Worm (Caenorhabditis elegans) whole organism, midembryonic: ENCODE data around the gene snb-2.

ENCODE experiments used
- T22C8.4 ChIP-seq: fragments of 200-800 bp; sonication (Bioruptor generic); IDR thresholded peaks from 2 replicates; pipeline ENCODE4 v1.3.6; 2022; ENCODE audit warnings: missing genetic modification characterization, missing compliant biosample characterization
- cog-1 ChIP-seq: sonication (generic microtip); optimal IDR thresholded peaks from 2 replicates; lab custom pipeline; 2016; ENCODE audit warnings: missing genetic modification characterization, missing compliant biosample characterization
- flt-1 ChIP-seq: fragments of 200-800 bp; sonication (Bioruptor generic); IDR thresholded peaks from 2 replicates; pipeline ENCODE4 v1.3.6; 2022; ENCODE audit warnings: missing genetic modification characterization, missing compliant biosample characterization
- klf-2 ChIP-seq: fragments of 200-800 bp; sonication (Bioruptor generic); conservative IDR thresholded peaks from 2 replicates; pipeline ENCODE4 v1.3.6; 2022; ENCODE audit warnings: missing genetic modification reagents, missing genetic modification characterization, missing compliant biosample characterization
- med-1 ChIP-seq: sonication (generic microtip); optimal IDR thresholded peaks from 2 replicates; lab custom pipeline; 2017; ENCODE audit warnings: missing genetic modification characterization, mild to moderate bottlenecking, missing compliant biosample characterization, antibody characterized with exemption, missing genetic modification reagents; ENCODE audit not compliant: insufficient read depth
- ref-1 ChIP-seq: fragments of 200-800 bp; sonication (Bioruptor generic); conservative IDR thresholded peaks from 2 replicates; pipeline ENCODE4 v1.3.6; 2022; ENCODE audit warnings: missing genetic modification reagents, missing genetic modification characterization, missing compliant biosample characterization
- tab-1 ChIP-seq: fragments of 200-800 bp; sonication (Bioruptor generic); IDR thresholded peaks from 2 replicates; pipeline ENCODE4 v1.3.6; 2022; ENCODE audit warnings: missing genetic modification characterization, missing compliant biosample characterization
- ztf-23 ChIP-seq: fragments of 200-800 bp; sonication (Bioruptor generic); IDR thresholded peaks from 2 replicates; pipeline ENCODE4 v1.3.6; 2022; ENCODE audit warnings: missing genetic modification reagents, missing genetic modification characterization, missing compliant biosample characterization
- ztf-29 ChIP-seq: fragments of 200-800 bp; sonication (Bioruptor generic); IDR thresholded peaks from 2 replicates; pipeline ENCODE4 v1.3.6; 2022; ENCODE audit warnings: missing genetic modification reagents, missing genetic modification characterization, missing compliant biosample characterization

Gene snb-2

DNA sequence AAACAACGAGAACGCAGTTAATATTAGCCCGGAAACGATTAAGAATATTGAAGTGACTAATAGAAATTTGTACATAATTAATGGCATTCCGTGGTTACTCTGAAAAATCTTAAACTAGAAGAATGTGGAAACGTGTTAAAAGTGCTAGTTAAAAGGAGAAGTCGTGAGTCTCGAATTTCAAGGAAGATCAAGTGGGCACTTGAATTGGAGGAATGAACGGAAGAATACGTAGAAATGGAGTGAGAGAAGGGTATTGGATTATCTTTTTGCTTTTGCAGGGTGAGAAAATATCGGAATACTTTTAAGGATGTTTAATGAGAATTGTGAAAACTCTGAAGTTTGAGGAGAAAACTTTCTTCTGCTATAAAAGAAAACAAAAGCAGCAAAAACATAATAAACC lies 35.5 kb downstream of the snb-2 start, which contains the start of gene hpo-30:
Gene hpo-30, minus strand, starts transcription at position 101 of the 400 bp plus-strand sequence.
- TF ChIP-seq tab-1 (GFP tag; lab: Robert Waterston, UW) (no peak), flt-1 (GFP tag; lab: Robert Waterston, UW) (no peak), ref-1 (GFP tag; lab: Robert Waterston, UW) (no peak), cog-1 (tag; lab: Kevin White, UChicago) (no peak), T22C8.4 (GFP tag; lab: Robert Waterston, UW) (no peak), med-1 (GFP tag; lab: Kevin White, UChicago) (no peak), klf-2 (GFP tag; lab: Robert Waterston, UW) (no peak), ztf-29 (GFP tag; lab: Robert Waterston, UW) (no peak)

DNA sequence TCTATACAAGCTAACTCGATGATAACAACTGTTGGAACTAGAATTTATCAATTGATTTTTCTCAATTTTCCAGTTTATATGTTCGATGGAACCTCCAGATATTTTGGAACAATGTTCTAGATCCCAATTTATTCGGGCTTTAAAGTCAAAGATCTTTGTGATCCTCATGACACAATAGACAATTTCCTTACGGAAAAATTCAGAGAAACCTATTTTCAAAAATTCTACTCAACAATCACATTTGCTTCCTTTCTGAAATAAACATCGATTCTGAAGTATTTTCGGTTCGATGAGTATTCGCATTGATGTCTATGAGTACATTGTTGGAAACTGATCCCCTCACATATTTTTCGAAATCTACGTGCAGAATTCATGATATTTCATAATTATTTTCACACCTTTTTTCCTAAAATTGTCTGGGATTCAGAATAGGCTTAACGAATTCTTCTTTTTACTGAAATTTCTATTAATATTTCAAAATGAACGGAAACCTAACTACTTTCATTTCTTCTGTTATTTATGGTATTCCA lies 38.6 kb downstream of the snb-2 start, which contains the start of gene srg-45:
Gene srg-45, plus strand, starts transcription at position 480 of the 530 bp plus-strand sequence.
- TF ChIP-seq klf-2 (GFP tag; lab: Robert Waterston, UW) (no peak), cog-1 (tag; lab: Kevin White, UChicago) (no peak), flt-1 (GFP tag; lab: Robert Waterston, UW) (no peak), T22C8.4 (GFP tag; lab: Robert Waterston, UW) (no peak), med-1 (GFP tag; lab: Kevin White, UChicago) (no peak)

DNA sequence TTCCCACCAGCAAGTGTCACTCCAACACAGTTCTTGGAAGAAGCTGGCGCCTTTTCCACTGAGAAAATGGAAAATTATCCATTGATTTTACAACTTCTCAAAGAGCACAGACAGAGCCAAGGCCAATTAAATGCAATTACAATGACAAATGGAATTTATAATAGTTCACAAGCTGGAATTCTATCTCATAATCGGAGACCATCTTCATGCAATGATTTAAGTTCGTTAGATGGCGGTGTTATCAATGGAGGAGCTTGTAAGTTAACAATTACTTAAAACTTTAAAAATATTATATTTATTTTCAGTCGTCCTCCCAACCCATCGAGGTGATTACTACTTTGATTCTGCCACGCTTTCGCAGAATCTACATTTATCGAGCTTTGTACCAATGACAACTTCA lies 40.0 kb downstream of the snb-2 start:
- TF ChIP-seq klf-2 (GFP tag; lab: Robert Waterston, UW) (no peak), med-1 (GFP tag; lab: Kevin White, UChicago) (no peak), T22C8.4 (GFP tag; lab: Robert Waterston, UW) (no peak), ztf-23 (GFP tag; lab: Robert Waterston, UW) (no peak), ref-1 (GFP tag; lab: Robert Waterston, UW) (no peak), flt-1 (GFP tag; lab: Robert Waterston, UW) (no peak)

DNA sequence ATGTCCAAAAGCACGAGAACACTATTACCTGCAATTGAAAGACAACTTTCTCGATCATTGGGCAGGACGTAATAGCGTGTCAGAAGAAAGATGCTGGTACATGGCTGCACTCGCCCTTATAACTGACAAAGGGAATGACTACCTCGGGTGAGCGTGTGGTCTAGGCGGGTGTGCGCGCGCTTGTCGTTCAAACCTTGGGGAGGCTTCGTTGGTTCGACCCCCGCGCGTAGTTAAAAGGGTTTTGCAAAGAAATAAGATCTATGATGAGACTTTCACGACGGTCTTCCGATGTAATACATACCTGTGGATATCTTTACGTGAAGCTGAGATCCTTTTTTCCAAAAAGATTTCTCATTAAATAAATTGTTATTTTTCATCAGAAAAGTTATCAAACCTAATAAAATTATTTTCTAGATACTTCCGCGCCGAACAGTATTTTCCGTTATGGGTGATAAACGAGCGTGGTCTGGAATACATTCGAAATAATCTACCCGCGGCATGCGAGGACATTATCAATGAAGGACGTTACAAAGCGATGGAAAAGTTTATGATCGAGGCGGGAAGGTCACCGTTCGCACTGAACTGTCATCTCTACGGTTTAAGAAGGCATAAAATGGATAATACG lies 42.1 kb downstream of the snb-2 start:
- TF ChIP-seq cog-1 (tag; lab: Kevin White, UChicago) (peak; percentile 100), flt-1 (GFP tag; lab: Robert Waterston, UW) (peak; percentile 100), ref-1 (GFP tag; lab: Robert Waterston, UW) (peak; percentile 100), med-1 (GFP tag; lab: Kevin White, UChicago) (peak; percentile 94), tab-1 (GFP tag; lab: Robert Waterston, UW) (peak; percentile 100), ztf-23 (GFP tag; lab: Robert Waterston, UW) (peak; percentile 99), ztf-29 (GFP tag; lab: Robert Waterston, UW) (peak; percentile 100), klf-2 (GFP tag; lab: Robert Waterston, UW) (peak; percentile 100), T22C8.4 (GFP tag; lab: Robert Waterston, UW) (peak; percentile 100)

DNA sequence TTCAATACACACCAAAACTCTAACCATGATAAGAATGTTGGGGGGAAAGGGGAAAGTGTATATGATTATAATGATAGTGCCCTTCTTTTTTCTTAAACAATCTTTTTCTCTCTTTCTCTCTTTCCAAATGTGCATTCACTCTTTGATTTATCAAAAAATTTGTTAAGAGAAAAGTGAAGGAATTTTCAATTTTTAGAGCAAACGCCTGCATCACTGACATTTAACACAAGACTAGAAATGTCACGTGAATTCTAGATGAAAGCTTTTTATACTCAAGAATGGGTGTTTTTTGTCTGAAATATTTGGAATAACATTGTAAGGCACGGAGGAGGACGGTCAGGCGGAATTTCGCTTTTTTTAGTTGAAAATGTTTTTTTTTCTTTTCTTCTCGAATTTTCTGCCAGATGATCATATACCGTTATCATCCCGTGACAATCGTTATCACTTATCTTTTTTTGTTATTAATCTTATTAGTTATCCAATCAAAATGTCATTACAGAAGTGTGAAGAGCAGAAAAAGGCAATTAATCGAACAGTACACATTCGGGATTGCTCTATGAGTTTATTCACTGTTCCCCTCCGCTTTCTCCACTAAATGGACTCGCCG lies 43.6 kb downstream of the snb-2 start, which contains the start of the genes frm-7 and F55C5.17:
Gene frm-7, plus strand, starts transcription at position 500 of the 607 bp plus-strand sequence.
Gene F55C5.17, plus strand, starts transcription at position 557 of the 607 bp plus-strand sequence.
- TF ChIP-seq med-1 (GFP tag; lab: Kevin White, UChicago) (no peak), ref-1 (GFP tag; lab: Robert Waterston, UW) (no peak), cog-1 (tag; lab: Kevin White, UChicago) (no peak), tab-1 (GFP tag; lab: Robert Waterston, UW) (no peak), klf-2 (GFP tag; lab: Robert Waterston, UW) (no peak), flt-1 (GFP tag; lab: Robert Waterston, UW) (no peak), ztf-29 (GFP tag; lab: Robert Waterston, UW) (no peak), T22C8.4 (GFP tag; lab: Robert Waterston, UW) (no peak), ztf-23 (GFP tag; lab: Robert Waterston, UW) (no peak)

DNA sequence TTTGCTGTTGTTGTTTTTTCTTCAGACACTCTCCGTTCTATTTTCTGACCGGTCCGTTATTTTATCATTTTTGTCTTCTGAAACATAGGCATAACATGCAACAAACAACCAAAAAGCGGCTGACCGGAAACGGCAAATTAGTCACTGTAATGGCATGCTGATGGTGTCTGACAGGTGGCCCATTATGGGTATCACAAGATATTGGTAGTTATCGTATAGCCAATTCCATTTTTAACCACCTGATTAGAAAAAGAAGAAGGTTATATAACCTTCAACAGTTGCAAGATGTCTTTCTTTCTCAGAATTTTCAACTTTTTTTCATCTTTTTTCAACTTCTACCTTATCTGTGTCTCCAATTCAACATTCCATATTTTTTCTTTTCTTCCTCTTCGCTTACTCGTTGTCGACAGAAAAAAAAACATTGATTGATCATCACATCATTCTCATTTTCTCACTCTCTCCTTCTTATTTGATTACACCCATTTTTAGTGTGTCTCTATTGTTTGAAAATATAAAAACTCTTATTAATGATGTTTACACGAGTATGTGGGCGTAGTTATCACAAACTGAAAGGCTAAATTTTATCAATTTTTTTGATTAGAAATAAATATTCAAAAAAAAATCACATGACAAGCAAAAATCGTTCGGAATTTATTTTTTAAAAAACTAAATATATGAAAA lies 44.8 kb downstream of the snb-2 start:
- no peak for TF ChIP-seq T22C8.4 (GFP tag; lab: Robert Waterston, UW)

DNA sequence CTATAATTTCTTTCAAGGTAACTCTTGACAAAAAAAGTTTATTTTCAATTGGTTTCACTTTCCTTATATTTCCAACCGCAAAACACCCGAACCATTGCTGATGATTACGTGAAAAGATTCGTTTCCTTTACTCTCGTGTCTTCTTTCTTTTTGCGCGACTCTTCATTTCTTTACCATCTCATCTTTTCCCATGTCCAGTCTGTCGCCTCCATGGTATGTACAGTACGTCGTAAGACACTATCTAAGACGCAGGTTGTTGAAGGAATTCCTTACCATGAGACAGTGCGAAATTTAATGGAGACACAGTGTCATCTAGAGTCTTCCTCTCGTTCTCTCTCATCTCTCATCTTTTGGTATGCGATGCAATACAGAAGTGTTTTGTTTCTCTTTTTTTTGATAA lies 45.5 kb downstream of the snb-2 start:
- TF ChIP-seq cog-1 (tag; lab: Kevin White, UChicago) (no peak), ztf-23 (GFP tag; lab: Robert Waterston, UW) (no peak), flt-1 (GFP tag; lab: Robert Waterston, UW) (no peak), ref-1 (GFP tag; lab: Robert Waterston, UW) (no peak), tab-1 (GFP tag; lab: Robert Waterston, UW) (no peak), med-1 (GFP tag; lab: Kevin White, UChicago) (no peak)

DNA sequence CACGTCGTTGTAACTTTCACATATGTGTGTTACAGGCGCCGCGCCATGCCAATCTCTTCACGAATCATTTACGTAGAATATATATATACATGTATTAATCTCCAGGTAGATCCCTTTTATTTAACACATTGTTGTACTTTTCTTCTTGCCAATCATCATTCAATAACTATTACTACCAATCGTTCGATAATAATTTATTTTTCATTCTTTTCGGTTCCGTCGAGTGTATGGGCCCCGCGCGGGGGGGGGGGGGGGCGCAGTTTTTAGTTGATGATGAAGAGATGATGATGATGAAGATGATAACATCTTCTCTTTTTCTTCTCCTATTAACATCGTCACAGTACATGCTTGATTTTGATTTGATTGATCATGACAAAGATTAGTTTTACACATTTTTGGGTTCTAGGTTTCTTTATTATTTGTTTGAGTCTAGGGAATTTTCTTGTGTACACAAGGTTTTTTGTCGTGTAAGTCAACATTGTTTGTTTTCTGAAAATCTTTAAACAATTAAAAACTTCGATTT lies 46.4 kb downstream of the snb-2 start:
- no peak for TF ChIP-seq ztf-23 (GFP tag; lab: Robert Waterston, UW)
- no peak for TF ChIP-seq klf-2 (GFP tag; lab: Robert Waterston, UW)
- TF ChIP-seq flt-1 (GFP tag; lab: Robert Waterston, UW), result no peak
- TF ChIP-seq tab-1 (GFP tag; lab: Robert Waterston, UW), result no peak
